Worm (Caenorhabditis elegans) whole organism, L4 larva: Measurements from ENCODE around the gene C14A6.8.
A peak's percentile ranks its signal among the peaks of the same experiment; 100 is the strongest.

Experiments used
- F37D6.2 ChIP-seq: sonication (generic microtip); optimal IDR thresholded peaks from 2 replicates; lab custom pipeline; 2016; ENCODE audit warnings: mild to moderate bottlenecking, missing genetic modification characterization, missing compliant biosample characterization
- R02D3.7 ChIP-seq: fragments of 150-350 bp; sonication (generic microtip); optimal IDR thresholded peaks from 3 replicates; lab custom pipeline; 2014; ENCODE audit warnings: missing biosample characterization, missing genetic modification characterization
- Y75B8A.6 ChIP-seq: fragments of 200-800 bp; sonication (Bioruptor generic); IDR thresholded peaks from 2 replicates; pipeline ENCODE4 v1.3.6; 2022; ENCODE audit warnings: missing genetic modification reagents, missing genetic modification characterization, missing compliant biosample characterization
- aha-1 ChIP-seq: fragments of 150-350 bp; peaks from one replicate; lab custom pipeline; 2014; ENCODE audit warnings: missing biosample characterization, missing genetic modification characterization
- ama-1 ChIP-seq: fragments of 150-350 bp; optimal IDR thresholded peaks from 2 replicates; lab custom pipeline; 2014; ENCODE audit warnings: inconsistent platforms, mixed read lengths
- ctbp-1 ChIP-seq: fragments of 200-800 bp; sonication (Bioruptor generic); IDR thresholded peaks from 2 replicates; pipeline ENCODE4 v1.3.6; 2022; ENCODE audit warnings: missing genetic modification reagents, missing genetic modification characterization, missing compliant biosample characterization
- daf-12 ChIP-seq: fragments of 150-350 bp; optimal IDR thresholded peaks from 2 replicates; lab custom pipeline; 2014; ENCODE audit warnings: missing biosample characterization, missing genetic modification reagents, missing genetic modification characterization
- daf-16 ChIP-seq, 3 experiments: sonication (generic microtip); optimal IDR thresholded peaks; 2 replicates each; lab custom pipeline; 2016 to 2017; ENCODE audit warnings: missing genetic modification characterization in 3 of 3, missing genetic modification reagents in 3 of 3, mild to moderate bottlenecking in 2 of 3, missing compliant biosample characterization in 2 of 3, missing biosample characterization in 1 of 3, moderate library complexity in 1 of 3
- fkh-10 ChIP-seq: fragments of 150-350 bp; optimal IDR thresholded peaks from 2 replicates; lab custom pipeline; 2014; ENCODE audit warnings: missing biosample characterization, missing genetic modification reagents, missing genetic modification characterization
- fos-1 ChIP-seq: fragments of 150-350 bp; optimal IDR thresholded peaks from 2 replicates; lab custom pipeline; 2014; ENCODE audit warnings: missing biosample characterization, missing genetic modification characterization
- hif-1 ChIP-seq, 2 experiments: sonication (generic microtip); optimal IDR thresholded peaks; 2 replicates each; lab custom pipeline; 2016 to 2017; ENCODE audit warnings: missing compliant biosample characterization in 2 of 2, missing genetic modification characterization in 2 of 2, missing genetic modification reagents in 2 of 2, missing genotype in 2 of 2, mild to moderate bottlenecking in 1 of 2
- lin-15B ChIP-seq: fragments of 150-350 bp; sonication (generic microtip); optimal IDR thresholded peaks from 3 replicates; lab custom pipeline; 2014; ENCODE audit warnings: missing biosample characterization, missing genetic modification characterization
- lin-38 ChIP-seq: fragments of 200-800 bp; sonication (Bioruptor generic); IDR thresholded peaks from 2 replicates; pipeline ENCODE4 v1.3.6; 2022; ENCODE audit warnings: missing genetic modification reagents, missing genetic modification characterization, missing compliant biosample characterization
- lir-3 ChIP-seq: sonication (generic microtip); optimal IDR thresholded peaks from 2 replicates; lab custom pipeline; 2016; ENCODE audit warnings: mild to moderate bottlenecking, missing genetic modification characterization, missing compliant biosample characterization
- lsy-2 ChIP-seq, 2 experiments: fragments of 150-350 bp in 1 of 2; sonication (generic microtip) in 1 of 2; optimal IDR thresholded peaks; 2 replicates each; lab custom pipeline; 2014 to 2017; ENCODE audit warnings: missing biosample characterization in 2 of 2, missing genetic modification characterization in 2 of 2
- mdl-1 ChIP-seq, 2 experiments: fragments of 150-350 bp in 1 of 2; sonication (generic microtip) in 1 of 2; optimal IDR thresholded peaks; 2 replicates each; lab custom pipeline; 2014 to 2017; ENCODE audit warnings: missing biosample characterization in 2 of 2, missing genetic modification characterization in 2 of 2
- nhr-10 ChIP-seq: fragments of 150-350 bp; optimal IDR thresholded peaks from 2 replicates; lab custom pipeline; 2014; ENCODE audit warnings: missing biosample characterization, missing genetic modification characterization
- nhr-111 ChIP-seq: fragments of 200-800 bp; sonication (Bioruptor generic); optimal IDR thresholded peaks from 2 replicates; lab custom pipeline; 2018; ENCODE audit warnings: mild to moderate bottlenecking, missing genetic modification characterization, missing compliant biosample characterization
- nhr-237 ChIP-seq: sonication (generic microtip); optimal IDR thresholded peaks from 2 replicates; lab custom pipeline; 2017; ENCODE audit warnings: missing biosample characterization, missing genetic modification characterization
- nhr-25 ChIP-seq: sonication (generic microtip); optimal IDR thresholded peaks from 2 replicates; lab custom pipeline; 2017; ENCODE audit warnings: missing genetic modification characterization, mild to moderate bottlenecking, missing compliant biosample characterization, antibody characterized with exemption, moderate library complexity, borderline replicate concordance; ENCODE audit not compliant: insufficient read depth
- nhr-28 ChIP-seq: fragments of 150-350 bp; optimal IDR thresholded peaks from 2 replicates; lab custom pipeline; 2014; ENCODE audit warnings: missing biosample characterization, missing genetic modification characterization
- nhr-41 ChIP-seq: fragments of 200-800 bp; sonication (Bioruptor generic); IDR thresholded peaks from 2 replicates; pipeline ENCODE4 v1.3.6; 2022; ENCODE audit warnings: missing genetic modification reagents, missing genetic modification characterization, missing compliant biosample characterization
- nhr-76 ChIP-seq: fragments of 150-350 bp; optimal IDR thresholded peaks from 2 replicates; lab custom pipeline; 2014; ENCODE audit warnings: missing biosample characterization, missing genetic modification characterization
- pqm-1 ChIP-seq: sonication (generic microtip); optimal IDR thresholded peaks from 2 replicates; lab custom pipeline; 2017; ENCODE audit warnings: missing biosample characterization, missing genetic modification characterization
- rbr-2 ChIP-seq: sonication (generic microtip); optimal IDR thresholded peaks from 2 replicates; lab custom pipeline; 2016; ENCODE audit warnings: missing genotype, missing genetic modification characterization, missing compliant biosample characterization
- set-16 ChIP-seq: fragments of 200-800 bp; sonication (Bioruptor generic); IDR thresholded peaks from 2 replicates; pipeline ENCODE4 v1.3.6; 2022; ENCODE audit warnings: missing genetic modification reagents, missing genetic modification characterization, missing compliant biosample characterization
- skn-1 ChIP-seq: fragments of 150-350 bp; optimal IDR thresholded peaks from 2 replicates; lab custom pipeline; 2014; ENCODE audit warnings: missing biosample characterization, missing genetic modification characterization
- snpc-1.2 ChIP-seq: fragments of 200-800 bp; sonication (Bioruptor generic); IDR thresholded peaks from 2 replicates; pipeline ENCODE4 v1.3.6; 2022; ENCODE audit warnings: missing genetic modification reagents, missing genetic modification characterization, missing compliant biosample characterization
- snpc-4 ChIP-seq: fragments of 150-350 bp; optimal IDR thresholded peaks from 2 replicates; lab custom pipeline; 2014; ENCODE audit warnings: missing biosample characterization, missing genetic modification characterization
- tag-97 ChIP-seq: fragments of 200-800 bp; sonication (Bioruptor generic); IDR thresholded peaks from 2 replicates; pipeline ENCODE4 v1.3.6; 2022; ENCODE audit warnings: missing genetic modification characterization, missing compliant biosample characterization
- zag-1 ChIP-seq: fragments of 150-350 bp; optimal IDR thresholded peaks from 2 replicates; lab custom pipeline; 2014; ENCODE audit warnings: missing biosample characterization, missing genetic modification characterization
- zip-2 ChIP-seq: fragments of 150-350 bp; optimal IDR thresholded peaks from 2 replicates; lab custom pipeline; 2014; ENCODE audit warnings: missing biosample characterization, missing genetic modification characterization
- ztf-7 ChIP-seq: fragments of 150-350 bp; optimal IDR thresholded peaks from 2 replicates; lab custom pipeline; 2014; ENCODE audit warnings: missing biosample characterization, missing genetic modification characterization

The C14A6.8 gene

ce11 chrV:18195006-18195405 lies 23.5 kb upstream of the C14A6.8 start, which contains the start of gene F16H6.3:
Gene F16H6.3, plus strand, starts transcription at chrV:18195306.
- TF ChIP-seq nhr-10 (tag; lab: Kevin White, UChicago) (no peak), nhr-76 (tag; lab: Kevin White, UChicago) (no peak), rbr-2 (tag; lab: Kevin White, UChicago) (no peak), R02D3.7 (tag; lab: Kevin White, UChicago) (no peak), snpc-4 (no peak), fkh-10 (no peak), set-16 (GFP tag; lab: Robert Waterston, UW) (no peak), pqm-1 (tag; lab: Kevin White, UChicago) (no peak), nhr-25 (no peak), lsy-2 (tag; optimal IDR thresholded peaks at IDR 0.05; lab: Kevin White, UChicago) (no peak), Y75B8A.6 (GFP tag; lab: Robert Waterston, UW) (no peak)

- TF ChIP-seq snpc-1.2 (GFP tag; lab: Robert Waterston, UW) = no peak
- TF ChIP-seq mdl-1 (tag; optimal IDR thresholded peaks at IDR 0.05; lab: Kevin White, UChicago) = no peak
- TF ChIP-seq zag-1 (tag; lab: Kevin White, UChicago) = no peak
- TF ChIP-seq pqm-1 (tag; lab: Kevin White, UChicago) = peak; percentile 35
- TF ChIP-seq nhr-28 (tag; lab: Kevin White, UChicago) = peak; percentile 38
- no peak for TF ChIP-seq fos-1 (tag; lab: Kevin White, UChicago)
- TF ChIP-seq, all 104 proteins: peak for 2
These were observed 19.7 kb upstream of the C14A6.8 start, which contains the start of gene clec-42 for ce11 chrV:18191128-18191527. Gene clec-42, plus strand, starts transcription at chrV:18191412.

ce11 chrV:18189181-18189580 lies 17.7 kb upstream of the C14A6.8 start, which contains the start of gene clec-246:
Gene clec-246, plus strand, starts transcription at chrV:18189481.
- TF ChIP-seq lin-38 (GFP tag; lab: Robert Waterston, UW) (no peak), daf-12 (tag; lab: Kevin White, UChicago) (no peak), snpc-1.2 (GFP tag; lab: Robert Waterston, UW) (no peak), zip-2 (no peak), fkh-10 (no peak), lir-3 (no peak), skn-1 (tag; lab: Kevin White, UChicago) (no peak), nhr-237 (tag; lab: Kevin White, UChicago) (no peak), Y75B8A.6 (GFP tag; lab: Robert Waterston, UW) (no peak), nhr-111 (GFP tag; lab: Kevin White, UChicago) (no peak), tag-97 (no peak), daf-16 (GFP tag; optimal IDR thresholded peaks at IDR 0.05; lab: Kevin White, UChicago) (no peak), daf-16 (tag; optimal IDR thresholded peaks at IDR 0.05; lab: Kevin White, UChicago) (no peak), hif-1 (tag; optimal IDR thresholded peaks at IDR 0.05; lab: Kevin White, UChicago) (no peak), F37D6.2 (tag; lab: Kevin White, UChicago) (no peak)
- TF ChIP-seq, all 104 proteins: peak for 0

ce11 chrV:18188328-18188727 lies 16.9 kb upstream of the C14A6.8 start, which contains the start of gene clec-245:
Gene clec-245, minus strand, starts transcription at chrV:18188428.
- peak; percentile 84 for TF ChIP-seq aha-1 (tag; lab: Kevin White, UChicago)
- no peak for TF ChIP-seq nhr-25

ce11 chrV:18184910-18185309 lies 13.4 kb upstream of the C14A6.8 start, which contains the start of gene C31G12.3:
Gene C31G12.3, plus strand, starts transcription at chrV:18185210.
- TF ChIP-seq ama-1 (lab: Kevin White, UChicago) (no peak), fos-1 (tag; lab: Kevin White, UChicago) (no peak), ctbp-1 (GFP tag; lab: Robert Waterston, UW) (no peak), nhr-41 (no peak), lin-15B (tag; lab: Kevin White, UChicago) (no peak), ztf-7 (tag; lab: Kevin White, UChicago) (no peak)
